Fruit fly (Drosophila melanogaster): ENCODE results near the gene stumps.

dm6 chr3R:14630119-14630623, 53.2 kb downstream of the stumps start, which contains the start of gene Cad88C:
- TF ChIP-seq CTCF (optimal IDR thresholded peaks at IDR 0.05) (no peak), CG8478 (optimal IDR thresholded peaks at IDR 0.05) (no peak)

Data from S2 (cell line).